Worm (Caenorhabditis elegans) whole organism, late embryonic: Measurements from ENCODE around the gene F58A4.6.

ENCODE experiments used
- C08G9.2 ChIP-seq: sonication (generic microtip); optimal IDR thresholded peaks from 2 replicates; lab custom pipeline; 2016; ENCODE audit warnings: mild to moderate bottlenecking, missing genetic modification characterization, moderate library complexity, missing compliant biosample characterization
- T23F11.4 ChIP-seq: fragments of 200-800 bp; sonication (Bioruptor generic); optimal IDR thresholded peaks from 2 replicates; lab custom pipeline; 2018; ENCODE audit warnings: mild to moderate bottlenecking, missing genetic modification characterization, missing compliant biosample characterization
- ceh-18 ChIP-seq: sonication (generic microtip); optimal IDR thresholded peaks from 2 replicates; lab custom pipeline; 2016; ENCODE audit warnings: missing genetic modification characterization, missing compliant biosample characterization
- dmd-4 ChIP-seq: sonication (generic microtip); optimal IDR thresholded peaks from 2 replicates; lab custom pipeline; 2016; ENCODE audit warnings: borderline replicate concordance, missing genetic modification characterization, missing compliant biosample characterization
- elt-2 ChIP-seq: sonication (generic microtip); optimal IDR thresholded peaks from 2 replicates; lab custom pipeline; 2016; ENCODE audit warnings: missing genetic modification reagents, missing genetic modification characterization, missing compliant biosample characterization
- hlh-13 ChIP-seq: fragments of 200-800 bp; sonication (Bioruptor generic); optimal IDR thresholded peaks from 2 replicates; lab custom pipeline; 2018; ENCODE audit warnings: mild to moderate bottlenecking, missing genetic modification characterization, missing compliant biosample characterization
- hlh-8 ChIP-seq: sonication (generic microtip); optimal IDR thresholded peaks from 2 replicates; lab custom pipeline; 2016; ENCODE audit warnings: missing genotype, missing genetic modification characterization, missing compliant biosample characterization
- lim-6 ChIP-seq: sonication (generic microtip); optimal IDR thresholded peaks from 2 replicates; lab custom pipeline; 2016; ENCODE audit warnings: missing genetic modification characterization, missing compliant biosample characterization
- mec-3 ChIP-seq: sonication (generic microtip); optimal IDR thresholded peaks from 2 replicates; lab custom pipeline; 2016; ENCODE audit warnings: borderline replicate concordance, missing genetic modification characterization, missing compliant biosample characterization
- pat-9 ChIP-seq: fragments of 200-800 bp; sonication (Bioruptor generic); optimal IDR thresholded peaks from 2 replicates; lab custom pipeline; 2018; ENCODE audit warnings: mild to moderate bottlenecking, missing genetic modification characterization, moderate library complexity, missing compliant biosample characterization
- rnt-1 ChIP-seq: sonication (generic microtip); optimal IDR thresholded peaks from 2 replicates; lab custom pipeline; 2016; ENCODE audit warnings: missing genetic modification characterization, missing compliant biosample characterization
- tbx-2 ChIP-seq: sonication (generic microtip); optimal IDR thresholded peaks from 2 replicates; lab custom pipeline; 2016; ENCODE audit warnings: missing genetic modification characterization, missing compliant biosample characterization
- tbx-7 ChIP-seq: sonication (generic microtip); optimal IDR thresholded peaks from 2 replicates; lab custom pipeline; 2016; ENCODE audit warnings: missing genotype, missing genetic modification characterization, missing compliant biosample characterization

- no peak for TF ChIP-seq lim-6
- no peak for TF ChIP-seq pat-9 (tag; lab: Kevin White, UChicago)
- TF ChIP-seq C08G9.2, result no peak
- no peak for TF ChIP-seq mec-3 (tag; lab: Kevin White, UChicago)
- no peak for TF ChIP-seq tbx-7
- TF ChIP-seq elt-2 (tag; lab: Kevin White, UChicago), result no peak
- no peak for TF ChIP-seq hlh-13 (GFP tag; lab: Kevin White, UChicago)
- no peak for TF ChIP-seq rnt-1 (tag; lab: Kevin White, UChicago)
- TF ChIP-seq ceh-18, result no peak
- TF ChIP-seq dmd-4 (tag; lab: Kevin White, UChicago), result no peak
- TF ChIP-seq T23F11.4 (GFP tag; lab: Kevin White, UChicago), result no peak
- no peak for TF ChIP-seq hlh-8 (tag; lab: Kevin White, UChicago)
- TF ChIP-seq tbx-2 (tag; lab: Kevin White, UChicago), result no peak
Measured at ce11 chrIII:9617599-9618262, 3.4 kb downstream of the F58A4.6 start.
